Worm (Caenorhabditis elegans): ENCODE measurements around the gene cln-3.1.
A peak's percentile ranks its signal among the peaks of the same experiment; 100 is the strongest.

DNA sequence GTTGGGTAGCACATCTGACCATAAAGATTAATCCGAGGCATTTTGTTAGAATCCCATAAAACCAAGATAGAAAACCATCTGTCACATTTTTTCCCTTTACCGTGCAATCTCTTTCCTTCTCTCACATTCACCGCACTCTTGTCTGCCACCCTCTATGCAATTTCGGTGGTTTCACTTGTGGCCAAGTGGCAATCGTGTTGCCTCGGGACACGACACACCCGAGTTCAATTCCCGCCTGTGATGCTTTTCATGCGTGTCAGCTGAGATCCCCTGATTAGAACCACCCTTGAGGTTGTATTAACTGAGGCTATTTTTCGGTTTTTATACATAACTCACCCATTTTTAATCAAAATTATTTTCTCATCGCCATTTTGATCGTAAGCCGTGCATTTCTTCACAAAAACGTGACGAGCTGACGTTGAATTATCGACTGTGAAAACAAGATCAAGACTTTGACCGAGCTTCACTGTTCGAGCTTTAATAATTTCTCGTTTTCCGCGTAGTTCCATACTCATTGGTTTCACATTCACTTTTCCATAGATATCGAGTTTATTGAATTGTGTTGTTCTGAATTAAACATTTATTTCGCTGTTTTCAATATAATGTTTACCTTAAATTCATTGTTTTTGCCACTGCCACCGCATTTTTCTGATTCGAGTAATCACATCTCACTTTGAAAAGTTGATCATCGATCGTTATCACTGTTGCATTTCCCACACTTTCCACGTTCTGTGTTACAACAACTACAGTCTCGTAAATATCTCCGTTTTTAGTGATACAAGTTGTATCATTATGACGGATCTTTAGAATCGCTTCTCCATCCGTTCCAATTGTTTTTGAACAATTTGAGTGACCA lies 48.8 kb upstream of the cln-3.1 start:
- peak; percentile 81 for TF ChIP-seq nhr-76 (tag; optimal IDR thresholded peaks at IDR 0.05)
- TF ChIP-seq unc-62 (GFP tag; optimal IDR thresholded peaks at IDR 0.05) = peak; percentile 91
- peak; percentile 89 for TF ChIP-seq nhr-12 (tag; optimal IDR thresholded peaks at IDR 0.05)
- TF ChIP-seq ceh-39 (tag; optimal IDR thresholded peaks at IDR 0.05) = peak; percentile 52
- TF ChIP-seq snpc-4 (tag; optimal IDR thresholded peaks at IDR 0.05) = no peak
